Worm (Caenorhabditis elegans): ENCODE data around the gene daf-31.

- TF ChIP-seq nhr-25 (tag; optimal IDR thresholded peaks at IDR 0.05; ENCODE audit: borderline replicate concordance, insufficient read depth) (no peak), unc-39 (tag; optimal IDR thresholded peaks at IDR 0.05) (no peak), mdl-1 (tag; optimal IDR thresholded peaks at IDR 0.05) (no peak), lin-13 (GFP tag; optimal IDR thresholded peaks at IDR 0.05) (no peak), unc-62 (GFP tag; optimal IDR thresholded peaks at IDR 0.05 in 1 of 2) (peak in 1 of 2 experiments; percentile 88), unc-62 (tag; optimal IDR thresholded peaks at IDR 0.05) (no peak), jun-1 (tag; optimal IDR thresholded peaks at IDR 0.05) (no peak), ceh-82 (tag; optimal IDR thresholded peaks at IDR 0.05) (no peak), R02D3.7 (tag; optimal IDR thresholded peaks at IDR 0.05) (no peak), zfp-2 (tag; optimal IDR thresholded peaks at IDR 0.05) (no peak), nhr-48 (tag; optimal IDR thresholded peaks at IDR 0.05) (no peak), duxl-1 (tag; optimal IDR thresholded peaks at IDR 0.05; ENCODE audit: poor library complexity) (no peak)
Measured at ce11 chrIV:8273334-8273733, 16.7 kb upstream of the daf-31 start.

Measured in whole organism, L4 larva.